Worm (Caenorhabditis elegans) whole organism, L4 larva: ENCODE results near the gene mrps-18A.

Source experiments
- F10B5.3 ChIP-seq: sonication (generic microtip); optimal IDR thresholded peaks from 2 replicates; lab custom pipeline; 2016; ENCODE audit warnings: mild to moderate bottlenecking, missing genetic modification characterization, missing compliant biosample characterization
- F26F4.8 ChIP-seq: fragments of 200-800 bp; sonication (Bioruptor generic); conservative IDR thresholded peaks from 2 replicates; pipeline ENCODE4 v1.3.6; 2022; ENCODE audit warnings: missing genetic modification characterization, missing compliant biosample characterization
- F37D6.2 ChIP-seq: sonication (generic microtip); optimal IDR thresholded peaks from 2 replicates; lab custom pipeline; 2016; ENCODE audit warnings: mild to moderate bottlenecking, missing genetic modification characterization, missing compliant biosample characterization
- F44E2.7 ChIP-seq: fragments of 200-800 bp; sonication (Bioruptor generic); IDR thresholded peaks from 2 replicates; pipeline ENCODE4 v2.1.2; 2022; ENCODE audit warnings: missing genetic modification characterization, missing compliant biosample characterization
- F49E8.2 ChIP-seq: sonication (generic microtip); optimal IDR thresholded peaks from 2 replicates; lab custom pipeline; 2016; ENCODE audit warnings: missing compliant biosample characterization, mild to moderate bottlenecking, missing genetic modification characterization, borderline replicate concordance
- T20F7.1 ChIP-seq: fragments of 200-800 bp; sonication (Bioruptor generic); optimal IDR thresholded peaks from 2 replicates; lab custom pipeline; 2018; ENCODE audit warnings: mild to moderate bottlenecking, missing genetic modification characterization, missing compliant biosample characterization
- Y105C5A.15 ChIP-seq: fragments of 200-800 bp; sonication (Bioruptor generic); IDR thresholded peaks from 2 replicates; pipeline ENCODE4 v1.3.6; 2022; ENCODE audit warnings: missing genetic modification characterization, missing compliant biosample characterization
- ZK546.5 ChIP-seq, 2 experiments: sonication (generic microtip); optimal IDR thresholded peaks; 2 replicates each; lab custom pipeline; 2017; ENCODE audit warnings: missing biosample characterization in 2 of 2, missing genetic modification characterization in 2 of 2
- aly-2 ChIP-seq: sonication (generic microtip); optimal IDR thresholded peaks from 2 replicates; lab custom pipeline; 2018; ENCODE audit warnings: missing biosample characterization, missing genetic modification characterization
- ceh-20 ChIP-seq: fragments of 200-800 bp; sonication (Bioruptor generic); IDR thresholded peaks from 2 replicates; pipeline ENCODE4 v1.3.6; 2022; ENCODE audit warnings: missing genetic modification reagents, missing genetic modification characterization, missing compliant biosample characterization
- ceh-32 ChIP-seq: sonication (generic microtip); optimal IDR thresholded peaks from 2 replicates; lab custom pipeline; 2016; ENCODE audit warnings: mild to moderate bottlenecking, missing genetic modification characterization, missing compliant biosample characterization; ENCODE audit not compliant: poor library complexity
- ceh-82 ChIP-seq: sonication (generic microtip); optimal IDR thresholded peaks from 2 replicates; lab custom pipeline; 2017; ENCODE audit warnings: missing biosample characterization, missing genetic modification characterization
- ctbp-1 ChIP-seq: fragments of 200-800 bp; sonication (Bioruptor generic); IDR thresholded peaks from 2 replicates; pipeline ENCODE4 v1.3.6; 2022; ENCODE audit warnings: missing genetic modification reagents, missing genetic modification characterization, missing compliant biosample characterization
- daf-16 ChIP-seq, 3 experiments: sonication (generic microtip); optimal IDR thresholded peaks; 2 replicates each; lab custom pipeline; 2016 to 2017; ENCODE audit warnings: missing genetic modification characterization in 3 of 3, missing genetic modification reagents in 3 of 3, mild to moderate bottlenecking in 2 of 3, missing compliant biosample characterization in 2 of 3, missing biosample characterization in 1 of 3, moderate library complexity in 1 of 3
- dmd-6 ChIP-seq: fragments of 200-800 bp; sonication (Bioruptor generic); IDR thresholded peaks from 2 replicates; pipeline ENCODE4 v1.3.6; 2022; ENCODE audit warnings: missing genetic modification reagents, missing genetic modification characterization, missing compliant biosample characterization
- dmd-9 ChIP-seq: fragments of 200-800 bp; sonication (Bioruptor generic); IDR thresholded peaks from 2 replicates; pipeline ENCODE4 v1.3.6; 2022; ENCODE audit warnings: missing genetic modification reagents, missing genetic modification characterization, missing compliant biosample characterization
- dpl-1 ChIP-seq: fragments of 150-350 bp; optimal IDR thresholded peaks from 2 replicates; lab custom pipeline; 2014; ENCODE audit warnings: missing biosample characterization, missing genetic modification reagents, missing genetic modification characterization
- duxl-1 ChIP-seq: sonication (generic microtip); optimal IDR thresholded peaks from 2 replicates; lab custom pipeline; 2016; ENCODE audit warnings: mild to moderate bottlenecking, missing genetic modification characterization, moderate library complexity, missing compliant biosample characterization; ENCODE audit not compliant: poor library complexity
- egl-43 ChIP-seq: fragments of 200-800 bp; sonication (Bioruptor generic); IDR thresholded peaks from 2 replicates; pipeline ENCODE4 v1.3.6; 2022; ENCODE audit warnings: missing genetic modification reagents, missing genetic modification characterization, missing compliant biosample characterization
- fkh-10 ChIP-seq: fragments of 150-350 bp; optimal IDR thresholded peaks from 2 replicates; lab custom pipeline; 2014; ENCODE audit warnings: missing biosample characterization, missing genetic modification reagents, missing genetic modification characterization
- jun-1 ChIP-seq: fragments of 150-350 bp; optimal IDR thresholded peaks from 2 replicates; lab custom pipeline; 2014; ENCODE audit warnings: missing biosample characterization, missing genetic modification reagents, missing genetic modification characterization
- lim-7 ChIP-seq: fragments of 200-800 bp; sonication (Bioruptor generic); IDR thresholded peaks from 2 replicates; pipeline ENCODE4 v1.3.6; 2022; ENCODE audit warnings: missing genetic modification characterization, missing compliant biosample characterization
- lin-1 ChIP-seq: fragments of 200-800 bp; sonication (Bioruptor generic); IDR thresholded peaks from 2 replicates; pipeline ENCODE4 v1.3.6; 2022; ENCODE audit warnings: missing genetic modification reagents, missing genetic modification characterization, missing compliant biosample characterization
- lin-13 ChIP-seq: fragments of 150-350 bp; optimal IDR thresholded peaks from 2 replicates; lab custom pipeline; 2014; ENCODE audit warnings: missing biosample characterization, missing genetic modification reagents, missing genetic modification characterization
- lin-39 ChIP-seq: fragments of 150-350 bp; optimal IDR thresholded peaks from 2 replicates; lab custom pipeline; 2014; ENCODE audit warnings: missing biosample characterization, missing genetic modification reagents, missing genetic modification characterization
- lir-3 ChIP-seq: sonication (generic microtip); optimal IDR thresholded peaks from 2 replicates; lab custom pipeline; 2016; ENCODE audit warnings: mild to moderate bottlenecking, missing genetic modification characterization, missing compliant biosample characterization
- lsy-2 ChIP-seq, 2 experiments: fragments of 150-350 bp in 1 of 2; sonication (generic microtip) in 1 of 2; optimal IDR thresholded peaks; 2 replicates each; lab custom pipeline; 2014 to 2017; ENCODE audit warnings: missing biosample characterization in 2 of 2, missing genetic modification characterization in 2 of 2
- mep-1 ChIP-seq: fragments of 150-350 bp; sonication (generic microtip); optimal IDR thresholded peaks from 3 replicates; lab custom pipeline; 2014; ENCODE audit warnings: missing biosample characterization, missing genetic modification characterization
- mes-2 ChIP-seq: sonication (generic microtip); optimal IDR thresholded peaks from 2 replicates; lab custom pipeline; 2016; ENCODE audit warnings: missing genotype, mild to moderate bottlenecking, missing genetic modification characterization, missing compliant biosample characterization; ENCODE audit not compliant: poor library complexity, severe bottlenecking
- mxl-2 ChIP-seq: fragments of 200-800 bp; sonication (Bioruptor generic); conservative IDR thresholded peaks from 2 replicates; pipeline ENCODE4 v1.3.6; 2022; ENCODE audit warnings: missing genetic modification reagents, missing genetic modification characterization, missing compliant biosample characterization
- nhr-10 ChIP-seq: fragments of 150-350 bp; optimal IDR thresholded peaks from 2 replicates; lab custom pipeline; 2014; ENCODE audit warnings: missing biosample characterization, missing genetic modification characterization
- nhr-102 ChIP-seq: sonication (generic microtip); optimal IDR thresholded peaks from 2 replicates; lab custom pipeline; 2016; ENCODE audit warnings: mild to moderate bottlenecking, missing genetic modification characterization, moderate library complexity, missing compliant biosample characterization
- nhr-11 ChIP-seq: fragments of 150-350 bp; optimal IDR thresholded peaks from 2 replicates; lab custom pipeline; 2014; ENCODE audit warnings: missing biosample characterization, missing genetic modification characterization
- nhr-28 ChIP-seq: fragments of 150-350 bp; optimal IDR thresholded peaks from 2 replicates; lab custom pipeline; 2014; ENCODE audit warnings: missing biosample characterization, missing genetic modification characterization
- nhr-41 ChIP-seq: fragments of 200-800 bp; sonication (Bioruptor generic); IDR thresholded peaks from 2 replicates; pipeline ENCODE4 v1.3.6; 2022; ENCODE audit warnings: missing genetic modification reagents, missing genetic modification characterization, missing compliant biosample characterization
- nhr-6 ChIP-seq: fragments of 150-350 bp; optimal IDR thresholded peaks from 2 replicates; lab custom pipeline; 2014; ENCODE audit warnings: missing biosample characterization, missing genetic modification characterization
- pha-4 ChIP-seq, 2 experiments: fragments of 150-350 bp in 1 of 2; fragments of 200-800 bp in 1 of 2; sonication (Bioruptor generic) in 1 of 2; IDR thresholded peaks in 1 of 2; optimal IDR thresholded peaks in 1 of 2; 2 replicates each; pipeline versions ENCODE4 v1.3.6 to Lab custom; 2014 to 2022; ENCODE audit warnings: missing genetic modification characterization in 2 of 2, missing genetic modification reagents in 2 of 2, missing biosample characterization in 1 of 2, missing compliant biosample characterization in 1 of 2
- saeg-2 ChIP-seq: fragments of 200-800 bp; sonication (Bioruptor generic); IDR thresholded peaks from 2 replicates; pipeline ENCODE4 v1.3.6; 2022; ENCODE audit warnings: missing genetic modification reagents, missing genetic modification characterization, missing compliant biosample characterization
- sdz-12 ChIP-seq: fragments of 200-800 bp; sonication (Bioruptor generic); optimal IDR thresholded peaks from 2 replicates; lab custom pipeline; 2018; ENCODE audit warnings: mild to moderate bottlenecking, missing genetic modification characterization, missing compliant biosample characterization
- skn-1 ChIP-seq: fragments of 150-350 bp; optimal IDR thresholded peaks from 2 replicates; lab custom pipeline; 2014; ENCODE audit warnings: missing biosample characterization, missing genetic modification characterization
- spr-1 ChIP-seq: sonication (generic microtip); optimal IDR thresholded peaks from 2 replicates; lab custom pipeline; 2016; ENCODE audit warnings: mild to moderate bottlenecking, missing genetic modification characterization, missing compliant biosample characterization
- unc-130 ChIP-seq: sonication (generic microtip); optimal IDR thresholded peaks from 2 replicates; lab custom pipeline; 2016; ENCODE audit warnings: missing genetic modification reagents, missing genetic modification characterization, missing compliant biosample characterization
- vab-7 ChIP-seq: fragments of 200-800 bp; sonication (Bioruptor generic); IDR thresholded peaks from 2 replicates; pipeline ENCODE4 v1.3.6; 2022; ENCODE audit warnings: missing genetic modification reagents, missing genetic modification characterization, missing compliant biosample characterization
- zip-11 ChIP-seq: fragments of 200-800 bp; sonication (Bioruptor generic); IDR thresholded peaks from 2 replicates; pipeline ENCODE4 v1.3.6; 2022; ENCODE audit warnings: missing genetic modification characterization, missing compliant biosample characterization
- zip-2 ChIP-seq: fragments of 150-350 bp; optimal IDR thresholded peaks from 2 replicates; lab custom pipeline; 2014; ENCODE audit warnings: missing biosample characterization, missing genetic modification characterization
- ztf-11 ChIP-seq: fragments of 150-350 bp; optimal IDR thresholded peaks from 2 replicates; lab custom pipeline; 2014; ENCODE audit warnings: missing biosample characterization, missing genetic modification characterization

mrps-18A gene

DNA sequence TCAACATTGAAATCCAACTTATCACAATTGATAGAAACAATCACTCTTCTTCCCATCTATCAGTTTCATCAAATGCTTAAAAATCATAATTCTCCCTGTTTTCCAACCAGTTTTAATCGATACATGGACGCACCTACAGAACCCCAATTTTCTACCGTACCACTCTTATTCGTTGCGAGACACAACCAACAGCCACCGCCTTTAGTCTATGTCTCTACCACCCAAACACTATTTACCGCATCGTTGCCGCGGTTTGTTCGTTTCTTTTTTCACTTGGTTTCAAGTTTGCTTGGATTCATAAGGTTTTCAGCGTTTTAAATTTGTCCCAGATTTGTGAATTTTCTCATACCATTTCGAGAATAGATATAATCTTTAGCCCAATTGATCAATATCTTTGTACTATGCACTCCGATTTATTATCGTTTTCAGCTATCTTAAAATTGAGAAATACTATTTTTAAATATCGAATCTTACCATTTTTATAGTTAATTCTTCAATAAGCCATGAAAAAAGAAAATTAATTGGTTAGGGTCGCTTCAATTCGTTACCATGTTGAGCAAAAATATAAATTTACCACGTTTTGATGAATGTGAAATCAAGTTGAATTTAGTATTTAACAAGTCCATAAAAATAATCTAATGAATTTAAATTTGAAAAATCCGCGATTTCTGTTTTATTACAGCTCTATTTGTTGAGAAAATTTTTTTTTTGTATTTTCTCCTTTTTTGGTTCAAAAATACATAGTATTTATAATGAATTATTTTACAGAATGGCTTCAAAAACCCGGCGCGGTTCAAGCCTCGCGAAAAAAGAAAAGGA, 21.3 kb downstream of the mrps-18A start, which contains the start of gene F10E9.3 (continued):
- TF ChIP-seq zip-11 (GFP tag; lab: Robert Waterston, UW): no peak
- no peak for TF ChIP-seq skn-1 (tag; lab: Kevin White, UChicago)
- TF ChIP-seq unc-130 (GFP tag; lab: Kevin White, UChicago): no peak
- TF ChIP-seq duxl-1: no peak
- TF ChIP-seq lsy-2 (tag; optimal IDR thresholded peaks at IDR 0.05; lab: Kevin White, UChicago): peak in 1 of 2 experiments; percentile 96
- no peak for TF ChIP-seq F49E8.2
- TF ChIP-seq ceh-32 (tag; lab: Kevin White, UChicago): no peak
- TF ChIP-seq nhr-10 (tag; lab: Kevin White, UChicago): no peak
- no peak for TF ChIP-seq daf-16 (GFP tag; optimal IDR thresholded peaks at IDR 0.05; lab: Kevin White, UChicago)
- peak; percentile 12 for TF ChIP-seq daf-16 (tag; optimal IDR thresholded peaks at IDR 0.05; lab: Kevin White, UChicago)
- TF ChIP-seq T20F7.1 (GFP tag; lab: Kevin White, UChicago): peak; percentile 13
- TF ChIP-seq nhr-6 (tag; lab: Kevin White, UChicago): no peak
- TF ChIP-seq lin-39 (tag; lab: Kevin White, UChicago): no peak
- TF ChIP-seq jun-1: no peak
- no peak for TF ChIP-seq nhr-11
- no peak for TF ChIP-seq zip-2 (tag; lab: Kevin White, UChicago)
- TF ChIP-seq mes-2 (tag; lab: Kevin White, UChicago): peak; percentile 72
- TF ChIP-seq sdz-12 (GFP tag; lab: Kevin White, UChicago): no peak
- no peak for TF ChIP-seq F26F4.8
- TF ChIP-seq nhr-102: no peak

DNA sequence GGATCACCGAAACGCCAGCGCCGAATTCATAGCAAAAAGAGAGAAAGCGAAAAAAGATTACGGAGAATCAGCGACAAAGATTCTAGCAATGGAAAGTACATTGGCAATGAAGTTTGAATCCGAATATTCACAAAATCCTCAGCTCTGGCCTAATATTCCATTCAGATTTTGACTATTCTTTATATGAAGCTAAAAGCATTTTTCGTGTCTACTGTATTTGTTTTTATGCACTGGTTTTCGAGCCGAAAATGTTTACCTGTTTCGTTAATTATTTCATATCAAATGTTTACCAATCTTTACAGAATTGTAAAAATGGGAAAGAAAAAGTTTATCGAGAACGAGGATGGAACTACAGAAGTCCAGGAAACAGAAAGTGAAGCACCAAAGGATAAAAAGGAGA, 23.5 kb downstream of the mrps-18A start, which contains the start of gene F10E9.4:
TSS of gene F10E9.4 (plus strand) at position 301 of the 400 bp plus-strand sequence.
- TF ChIP-seq zip-2 (tag; lab: Kevin White, UChicago): no peak
- no peak for TF ChIP-seq nhr-41
- no peak for TF ChIP-seq ceh-20
- TF ChIP-seq mxl-2 (GFP tag; lab: Robert Waterston, UW): no peak
- no peak for TF ChIP-seq egl-43
- TF ChIP-seq nhr-28: no peak
- no peak for TF ChIP-seq mep-1 (tag; lab: Kevin White, UChicago)
- no peak for TF ChIP-seq ceh-82 (tag; lab: Kevin White, UChicago)
- no peak for TF ChIP-seq ctbp-1 (GFP tag; lab: Robert Waterston, UW)
- no peak for TF ChIP-seq dmd-9 (GFP tag; lab: Robert Waterston, UW)
- no peak for TF ChIP-seq ztf-11 (tag; lab: Kevin White, UChicago)
- no peak for TF ChIP-seq F44E2.7 (GFP tag; lab: Robert Waterston, UW)
- no peak for TF ChIP-seq nhr-6 (tag; lab: Kevin White, UChicago)
- no peak for TF ChIP-seq lin-39 (tag; lab: Kevin White, UChicago)
- no peak for TF ChIP-seq ZK546.5 (tag; optimal IDR thresholded peaks at IDR 0.05; lab: Kevin White, UChicago)

DNA sequence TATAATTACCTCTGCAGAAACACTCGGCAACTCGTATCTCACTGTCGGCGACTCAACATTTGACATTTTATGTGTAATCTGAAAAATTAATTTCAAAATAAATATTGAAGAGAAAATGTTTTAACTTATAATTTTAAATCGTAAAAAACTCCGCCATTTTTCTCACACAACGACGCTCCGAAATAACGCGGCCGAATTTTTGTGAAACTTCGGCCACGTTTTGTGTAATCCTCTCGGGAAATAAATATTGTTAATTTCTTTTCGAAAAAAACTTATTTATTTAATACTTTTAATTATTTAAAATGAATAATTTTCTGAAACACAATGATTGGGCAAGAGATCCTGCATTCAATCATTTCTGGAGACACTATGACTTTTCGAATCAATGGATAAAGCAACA, 24.4 kb downstream of the mrps-18A start, which contains the start of the genes F10E9.7 and F10E9.5:
TSS of gene F10E9.7 (minus strand) at position 86 of the 400 bp plus-strand sequence.
TSS of gene F10E9.5 (plus strand) at position 237 of the 400 bp plus-strand sequence.
- TF ChIP-seq spr-1 (peak; percentile 32), vab-7 (GFP tag; lab: Robert Waterston, UW) (0 out of 2 replicates have a peak, but pooled peaks have one; percentile 56), F37D6.2 (tag; lab: Kevin White, UChicago) (peak; percentile 64), F10B5.3 (tag; lab: Kevin White, UChicago) (no peak), T20F7.1 (GFP tag; lab: Kevin White, UChicago) (peak; percentile 99), lim-7 (no peak), sdz-12 (GFP tag; lab: Kevin White, UChicago) (peak; percentile 68), saeg-2 (GFP tag; lab: Robert Waterston, UW) (no peak), jun-1 (no peak), pha-4 (GFP tag; IDR thresholded peaks at IDR 0.05; lab: Robert Waterston, UW) (peak; percentile 76), pha-4 (tag; optimal IDR thresholded peaks at IDR 0.05; lab: Kevin White, UChicago) (peak; percentile 69), aly-2 (tag; lab: Kevin White, UChicago) (no peak), lin-1 (GFP tag; lab: Robert Waterston, UW) (peak; percentile 71; the same call in 1 of the 2 replicates), fkh-10 (GFP tag; lab: Kevin White, UChicago) (peak; percentile 60), lir-3 (tag; lab: Kevin White, UChicago) (no peak), dpl-1 (GFP tag; lab: Kevin White, UChicago) (peak; percentile 96), Y105C5A.15 (no peak), nhr-6 (tag; lab: Kevin White, UChicago) (peak; percentile 45), lin-13 (GFP tag; lab: Kevin White, UChicago) (peak; percentile 27), dmd-6 (peak; percentile 83), F49E8.2 (peak; percentile 16)
